Worm (Caenorhabditis elegans) whole organism, L4 larva: ENCODE measurements around the gene rabr-3.

Source experiments
- T20F7.1 ChIP-seq: fragments of 200-800 bp; sonication (Bioruptor generic); optimal IDR thresholded peaks from 2 replicates; lab custom pipeline; 2018; ENCODE audit warnings: mild to moderate bottlenecking, missing genetic modification characterization, missing compliant biosample characterization
- T26A8.4 ChIP-seq: fragments of 200-800 bp; sonication (Bioruptor generic); IDR thresholded peaks from 2 replicates; pipeline ENCODE4 v1.3.6; 2022; ENCODE audit warnings: missing genetic modification characterization, missing compliant biosample characterization
- Y105C5A.15 ChIP-seq: fragments of 200-800 bp; sonication (Bioruptor generic); IDR thresholded peaks from 2 replicates; pipeline ENCODE4 v1.3.6; 2022; ENCODE audit warnings: missing genetic modification characterization, missing compliant biosample characterization
- ceh-32 ChIP-seq: sonication (generic microtip); optimal IDR thresholded peaks from 2 replicates; lab custom pipeline; 2016; ENCODE audit warnings: mild to moderate bottlenecking, missing genetic modification characterization, missing compliant biosample characterization; ENCODE audit not compliant: poor library complexity
- ctbp-1 ChIP-seq: fragments of 200-800 bp; sonication (Bioruptor generic); IDR thresholded peaks from 2 replicates; pipeline ENCODE4 v1.3.6; 2022; ENCODE audit warnings: missing genetic modification reagents, missing genetic modification characterization, missing compliant biosample characterization
- daf-16 ChIP-seq, 3 experiments: sonication (generic microtip); optimal IDR thresholded peaks; 2 replicates each; lab custom pipeline; 2016 to 2017; ENCODE audit warnings: missing genetic modification characterization in 3 of 3, missing genetic modification reagents in 3 of 3, mild to moderate bottlenecking in 2 of 3, missing compliant biosample characterization in 2 of 3, missing biosample characterization in 1 of 3, moderate library complexity in 1 of 3
- dmd-6 ChIP-seq: fragments of 200-800 bp; sonication (Bioruptor generic); IDR thresholded peaks from 2 replicates; pipeline ENCODE4 v1.3.6; 2022; ENCODE audit warnings: missing genetic modification reagents, missing genetic modification characterization, missing compliant biosample characterization
- dmd-8 ChIP-seq: fragments of 200-800 bp; sonication (Bioruptor generic); IDR thresholded peaks from 2 replicates; pipeline ENCODE4 v1.3.6; 2022; ENCODE audit warnings: missing genetic modification characterization, missing compliant biosample characterization
- dpl-1 ChIP-seq: fragments of 150-350 bp; optimal IDR thresholded peaks from 2 replicates; lab custom pipeline; 2014; ENCODE audit warnings: missing biosample characterization, missing genetic modification reagents, missing genetic modification characterization
- dve-1 ChIP-seq: sonication (generic microtip); optimal IDR thresholded peaks from 2 replicates; lab custom pipeline; 2017; ENCODE audit warnings: antibody characterized with exemption, mild to moderate bottlenecking, missing genetic modification characterization, missing compliant biosample characterization; ENCODE audit not compliant: insufficient read depth
- fkh-10 ChIP-seq: fragments of 150-350 bp; optimal IDR thresholded peaks from 2 replicates; lab custom pipeline; 2014; ENCODE audit warnings: missing biosample characterization, missing genetic modification reagents, missing genetic modification characterization
- fos-1 ChIP-seq: fragments of 150-350 bp; optimal IDR thresholded peaks from 2 replicates; lab custom pipeline; 2014; ENCODE audit warnings: missing biosample characterization, missing genetic modification characterization
- hlh-11 ChIP-seq: fragments of 200-800 bp; sonication (Bioruptor generic); optimal IDR thresholded peaks from 2 replicates; lab custom pipeline; 2018; ENCODE audit warnings: mild to moderate bottlenecking, missing genetic modification characterization, missing compliant biosample characterization
- hlh-30 ChIP-seq: sonication (generic microtip); optimal IDR thresholded peaks from 2 replicates; lab custom pipeline; 2017; ENCODE audit warnings: antibody characterized with exemption, mild to moderate bottlenecking, missing genetic modification characterization, missing compliant biosample characterization; ENCODE audit not compliant: insufficient read depth
- hmg-1.1 ChIP-seq: fragments of 200-800 bp; sonication (Bioruptor generic); IDR thresholded peaks from 2 replicates; pipeline ENCODE4 v1.3.6; 2022; ENCODE audit warnings: missing genetic modification reagents, missing genetic modification characterization, missing compliant biosample characterization
- lin-13 ChIP-seq: fragments of 150-350 bp; optimal IDR thresholded peaks from 2 replicates; lab custom pipeline; 2014; ENCODE audit warnings: missing biosample characterization, missing genetic modification reagents, missing genetic modification characterization
- lin-39 ChIP-seq: fragments of 150-350 bp; optimal IDR thresholded peaks from 2 replicates; lab custom pipeline; 2014; ENCODE audit warnings: missing biosample characterization, missing genetic modification reagents, missing genetic modification characterization
- madf-5 ChIP-seq, 2 experiments: fragments of 200-800 bp; sonication (Bioruptor generic); IDR thresholded peaks; 2 replicates each; pipeline ENCODE4 v1.3.6; 2022; ENCODE audit warnings: missing compliant biosample characterization in 2 of 2, missing genetic modification characterization in 2 of 2
- madf-9 ChIP-seq: fragments of 200-800 bp; sonication (Bioruptor generic); conservative IDR thresholded peaks from 2 replicates; pipeline ENCODE4 v1.3.6; 2022; ENCODE audit warnings: missing genetic modification reagents, missing genetic modification characterization, missing compliant biosample characterization
- mdl-1 ChIP-seq, 2 experiments: fragments of 150-350 bp in 1 of 2; sonication (generic microtip) in 1 of 2; optimal IDR thresholded peaks; 2 replicates each; lab custom pipeline; 2014 to 2017; ENCODE audit warnings: missing biosample characterization in 2 of 2, missing genetic modification characterization in 2 of 2
- mxl-2 ChIP-seq: fragments of 200-800 bp; sonication (Bioruptor generic); conservative IDR thresholded peaks from 2 replicates; pipeline ENCODE4 v1.3.6; 2022; ENCODE audit warnings: missing genetic modification reagents, missing genetic modification characterization, missing compliant biosample characterization
- nhr-10 ChIP-seq: fragments of 150-350 bp; optimal IDR thresholded peaks from 2 replicates; lab custom pipeline; 2014; ENCODE audit warnings: missing biosample characterization, missing genetic modification characterization
- nhr-11 ChIP-seq: fragments of 150-350 bp; optimal IDR thresholded peaks from 2 replicates; lab custom pipeline; 2014; ENCODE audit warnings: missing biosample characterization, missing genetic modification characterization
- nhr-76 ChIP-seq: fragments of 150-350 bp; optimal IDR thresholded peaks from 2 replicates; lab custom pipeline; 2014; ENCODE audit warnings: missing biosample characterization, missing genetic modification characterization
- nhr-77 ChIP-seq: fragments of 150-350 bp; optimal IDR thresholded peaks from 2 replicates; lab custom pipeline; 2014; ENCODE audit warnings: missing biosample characterization, missing genetic modification characterization
- rbr-2 ChIP-seq: sonication (generic microtip); optimal IDR thresholded peaks from 2 replicates; lab custom pipeline; 2016; ENCODE audit warnings: missing genotype, missing genetic modification characterization, missing compliant biosample characterization
- sdz-12 ChIP-seq: fragments of 200-800 bp; sonication (Bioruptor generic); optimal IDR thresholded peaks from 2 replicates; lab custom pipeline; 2018; ENCODE audit warnings: mild to moderate bottlenecking, missing genetic modification characterization, missing compliant biosample characterization
- spr-1 ChIP-seq: sonication (generic microtip); optimal IDR thresholded peaks from 2 replicates; lab custom pipeline; 2016; ENCODE audit warnings: mild to moderate bottlenecking, missing genetic modification characterization, missing compliant biosample characterization
- tag-97 ChIP-seq: fragments of 200-800 bp; sonication (Bioruptor generic); IDR thresholded peaks from 2 replicates; pipeline ENCODE4 v1.3.6; 2022; ENCODE audit warnings: missing genetic modification characterization, missing compliant biosample characterization
- unc-62 ChIP-seq, 3 experiments: fragments of 150-350 bp in 1 of 3; sonication (generic microtip); optimal IDR thresholded peaks in 2 of 3; peaks in 1 of 3; 1 replicate in 1 of 3; 2 replicates in 2 of 3; lab custom pipeline; 2014 to 2017; ENCODE audit warnings: missing biosample characterization in 3 of 3, missing genetic modification characterization in 3 of 3, missing genetic modification reagents in 3 of 3, missing genotype in 1 of 3
- zfp-3 ChIP-seq: fragments of 200-800 bp; sonication (Bioruptor generic); conservative IDR thresholded peaks from 2 replicates; pipeline ENCODE4 v1.3.6; 2022; ENCODE audit warnings: missing genetic modification reagents, missing genetic modification characterization, missing compliant biosample characterization
- zip-2 ChIP-seq: fragments of 150-350 bp; optimal IDR thresholded peaks from 2 replicates; lab custom pipeline; 2014; ENCODE audit warnings: missing biosample characterization, missing genetic modification characterization
- ztf-11 ChIP-seq: fragments of 150-350 bp; optimal IDR thresholded peaks from 2 replicates; lab custom pipeline; 2014; ENCODE audit warnings: missing biosample characterization, missing genetic modification characterization

rabr-3 gene

ce11 chrV:16194639-16195038 is 840 bp upstream of the rabr-3 start, which contains the start of gene rabr-4:
TSS of gene rabr-4 (plus strand) at chrV:16194939.
- TF ChIP-seq hmg-1.1 (GFP tag; lab: Robert Waterston, UW) (no peak), T20F7.1 (GFP tag; lab: Kevin White, UChicago) (no peak), tag-97 (no peak), mxl-2 (no peak), nhr-76 (tag; lab: Kevin White, UChicago) (no peak), zip-2 (tag; lab: Kevin White, UChicago) (no peak), dpl-1 (GFP tag; lab: Kevin White, UChicago) (no peak), mdl-1 (tag; optimal IDR thresholded peaks at IDR 0.05; lab: Kevin White, UChicago) (no peak), zfp-3 (GFP tag; lab: Robert Waterston, UW) (no peak), dve-1 (tag; lab: Kevin White, UChicago) (no peak), nhr-11 (tag; lab: Kevin White, UChicago) (no peak), nhr-10 (no peak)

- TF ChIP-seq hlh-11 (no peak), spr-1 (no peak), daf-16 (GFP tag; optimal IDR thresholded peaks at IDR 0.05; lab: Kevin White, UChicago) (no peak), daf-16 (tag; optimal IDR thresholded peaks at IDR 0.05; lab: Kevin White, UChicago) (no peak)
Measured at ce11 chrV:16198016-16198415, 2.5 kb downstream of the rabr-3 start, which contains the start of gene F11A5.5. TSS of gene F11A5.5 (plus strand) at chrV:16198316.

- TF ChIP-seq sdz-12 (GFP tag; lab: Kevin White, UChicago), result no peak
- TF ChIP-seq T20F7.1 (GFP tag; lab: Kevin White, UChicago), result no peak
- peak in 1 of 2 experiments; percentile 15 for TF ChIP-seq unc-62 (GFP tag; optimal IDR thresholded peaks at IDR 0.05 in 1 of 2; lab: Kevin White, UChicago)
- no peak for TF ChIP-seq unc-62 (tag; optimal IDR thresholded peaks at IDR 0.05; lab: Kevin White, UChicago)
- TF ChIP-seq nhr-76 (tag; lab: Kevin White, UChicago), result no peak
- no peak for TF ChIP-seq rbr-2
- no peak for TF ChIP-seq fkh-10 (GFP tag; lab: Kevin White, UChicago)
- no peak for TF ChIP-seq hlh-30 (tag; lab: Kevin White, UChicago)
- TF ChIP-seq T26A8.4, result no peak
Measured at ce11 chrV:16201730-16202129, 6.3 kb downstream of the rabr-3 start, which contains the start of gene F11A5.17. TSS of gene F11A5.17 (plus strand) at chrV:16202030.

- TF ChIP-seq lin-39 (tag; lab: Kevin White, UChicago), result no peak
- no peak for TF ChIP-seq ztf-11 (tag; lab: Kevin White, UChicago)
- no peak for TF ChIP-seq Y105C5A.15 (GFP tag; lab: Robert Waterston, UW)
- no peak for TF ChIP-seq madf-9 (GFP tag; lab: Robert Waterston, UW)
- TF ChIP-seq ctbp-1, result no peak
- no peak for TF ChIP-seq madf-5 (GFP tag; IDR thresholded peaks at IDR 0.05; lab: Robert Waterston, UW)
- TF ChIP-seq dmd-8 (GFP tag; lab: Robert Waterston, UW), result no peak
- TF ChIP-seq fos-1 (tag; lab: Kevin White, UChicago), result no peak
- TF ChIP-seq dmd-6, result no peak
- TF ChIP-seq nhr-77 (tag; lab: Kevin White, UChicago), result no peak
- no peak for TF ChIP-seq ceh-32
- no peak for TF ChIP-seq lin-13 (GFP tag; lab: Kevin White, UChicago)
Measured at ce11 chrV:16202618-16203017, 7.1 kb downstream of the rabr-3 start, which contains the start of gene F11A5.18. TSS of gene F11A5.18 (plus strand) at chrV:16202918.

- TF ChIP-seq unc-62 (GFP tag; optimal IDR thresholded peaks at IDR 0.05 in 1 of 2; lab: Kevin White, UChicago) (peak in 1 of 2 experiments; percentile 13), unc-62 (tag; optimal IDR thresholded peaks at IDR 0.05; lab: Kevin White, UChicago) (no peak), madf-9 (GFP tag; lab: Robert Waterston, UW) (no peak)
Measured at ce11 chrV:16204888-16205287, 9.4 kb downstream of the rabr-3 start, which contains the start of gene irld-26. TSS of gene irld-26 (plus strand) at chrV:16205188.
